Fruit fly (Drosophila melanogaster): ENCODE results near the gene CG31676.
A peak's percentile ranks its signal among the peaks of the same experiment; 100 is the strongest.

CG31676 gene

dm6 chr2L:20793881-20794280 is 46.7 kb upstream of the CG31676 start (continued):
- no peak for TF ChIP-seq CG1602 (GFP tag; optimal IDR thresholded peaks at IDR 0.05)
- TF ChIP-seq Oaz (GFP tag; IDR thresholded peaks at IDR 0.05) = no peak
- no peak for TF ChIP-seq Dref (GFP tag; IDR thresholded peaks at IDR 0.05)
- TF ChIP-seq CG18764 (GFP tag; optimal IDR thresholded peaks at IDR 0.05) = no peak
- no peak for TF ChIP-seq HHEX (GFP tag; optimal IDR thresholded peaks at IDR 0.05)
- TF ChIP-seq NC2β (GFP tag; optimal IDR thresholded peaks at IDR 0.05) = no peak
- no peak for TF ChIP-seq CG32772 (GFP tag; IDR thresholded peaks at IDR 0.05)
- TF ChIP-seq CG4360 (GFP tag; IDR thresholded peaks at IDR 0.05) = no peak
- no peak for TF ChIP-seq Asciz (GFP tag; optimal IDR thresholded peaks at IDR 0.05)
- TF ChIP-seq CG6765 (GFP tag; optimal IDR thresholded peaks at IDR 0.05) = peak; percentile 8
- no peak for TF ChIP-seq Ptx1 (GFP tag; IDR thresholded peaks at IDR 0.05)
- TF ChIP-seq Myb (GFP tag; optimal IDR thresholded peaks at IDR 0.05) = no peak
- no peak for TF ChIP-seq ro (GFP tag; IDR thresholded peaks at IDR 0.05)
- no peak for TF ChIP-seq CG18619 (GFP tag; optimal IDR thresholded peaks at IDR 0.05)
- TF ChIP-seq pros (GFP tag; optimal IDR thresholded peaks at IDR 0.05) = no peak
- TF ChIP-seq dimm (GFP tag; IDR thresholded peaks at IDR 0.05) = no peak
- peak; percentile 76 for TF ChIP-seq HLHmδ (GFP tag; optimal IDR thresholded peaks at IDR 0.05)
- TF ChIP-seq dmrt11E (tag; optimal IDR thresholded peaks at IDR 0.05) = no peak
- TF ChIP-seq CG34376 (GFP tag; optimal IDR thresholded peaks at IDR 0.05) = peak; percentile 36
- no peak for TF ChIP-seq CG13424 (tag; optimal IDR thresholded peaks at IDR 0.05)
- peak; percentile 28; the same call in 1 of the 3 replicates for TF ChIP-seq ken (GFP tag; IDR thresholded peaks at IDR 0.05)
- peak; percentile 36; the same call in 1 of the 2 replicates for TF ChIP-seq CG14014 (GFP tag; IDR thresholded peaks at IDR 0.05)
- no peak for TF ChIP-seq CG10979 (tag; optimal IDR thresholded peaks at IDR 0.05)
- no peak for TF ChIP-seq Ssrp (tag; optimal IDR thresholded peaks at IDR 0.05)
- no peak for TF ChIP-seq otp (GFP tag; IDR thresholded peaks at IDR 0.05)
- no peak for TF ChIP-seq TFAM (GFP tag; optimal IDR thresholded peaks at IDR 0.05)
- peak; percentile 39; the same call in 2 of the 3 replicates for TF ChIP-seq CG34224 (GFP tag; IDR thresholded peaks at IDR 0.05; ENCODE audit: partially characterized antibody)
- TF ChIP-seq CG16863 (GFP tag; optimal IDR thresholded peaks at IDR 0.05) = no peak
- TF ChIP-seq CG8765 (GFP tag; IDR thresholded peaks at IDR 0.05) = no peak
- no peak for TF ChIP-seq fru (optimal IDR thresholded peaks at IDR 0.05)
- peak; percentile 5 for TF ChIP-seq Hmr (GFP tag; optimal IDR thresholded peaks at IDR 0.05)
- TF ChIP-seq CG11695 (GFP tag; IDR thresholded peaks at IDR 0.05) = no peak
- TF ChIP-seq CG15011 (GFP tag; optimal IDR thresholded peaks at IDR 0.05) = no peak
- no peak for TF ChIP-seq usp (GFP tag; optimal IDR thresholded peaks at IDR 0.05)
- no peak for TF ChIP-seq CG18011 (GFP tag; optimal IDR thresholded peaks at IDR 0.05)
- TF ChIP-seq yki (optimal IDR thresholded peaks at IDR 0.05) = no peak
- peak; percentile 20 for TF ChIP-seq scrt (GFP tag; optimal IDR thresholded peaks at IDR 0.05)
- no peak for TF ChIP-seq caup (GFP tag; optimal IDR thresholded peaks at IDR 0.05; ENCODE audit: severe bottlenecking)
- no peak for TF ChIP-seq CG14860 (GFP tag; IDR thresholded peaks at IDR 0.05; ENCODE audit: partially characterized antibody)
- TF ChIP-seq pfk (GFP tag; optimal IDR thresholded peaks at IDR 0.05) = no peak
- no peak for TF ChIP-seq tll (GFP tag; optimal IDR thresholded peaks at IDR 0.05)
- no peak for TF ChIP-seq peb (GFP tag; IDR thresholded peaks at IDR 0.05)
- TF ChIP-seq Stat92E (GFP tag; optimal IDR thresholded peaks at IDR 0.05) = no peak
- no peak for TF ChIP-seq CG8924 (tag; optimal IDR thresholded peaks at IDR 0.05)
- TF ChIP-seq Drgx (GFP tag; IDR thresholded peaks at IDR 0.05) = peak; percentile 25; the same call in 1 of the 2 replicates
- TF ChIP-seq PHDP (tag; optimal IDR thresholded peaks at IDR 0.05) = peak; percentile 2
- no peak for TF ChIP-seq ham (GFP tag; IDR thresholded peaks at IDR 0.05)
- no peak for TF ChIP-seq CG4404 (GFP tag; IDR thresholded peaks at IDR 0.05)
- no peak for TF ChIP-seq phol (tag; optimal IDR thresholded peaks at IDR 0.05)
- no peak for TF ChIP-seq bab2 (GFP tag; optimal IDR thresholded peaks at IDR 0.05)
- no peak for TF ChIP-seq HLH3B (GFP tag; IDR thresholded peaks at IDR 0.05)
- TF ChIP-seq lilli (GFP tag; optimal IDR thresholded peaks at IDR 0.05) = no peak

Measured in whole organism, embryonic.